Worm (Caenorhabditis elegans) whole organism, L1 larva: ENCODE results near the gene C27H5.12.
A peak's percentile ranks its signal among the peaks of the same experiment; 100 is the strongest.

Source experiments
- C16A3.4 ChIP-seq: fragments of 150-350 bp; optimal IDR thresholded peaks from 2 replicates; lab custom pipeline; 2014; ENCODE audit warnings: missing biosample characterization, missing genetic modification characterization
- C34B4.2 ChIP-seq: sonication (generic microtip); optimal IDR thresholded peaks from 2 replicates; lab custom pipeline; 2017; ENCODE audit warnings: mild to moderate bottlenecking, missing genetic modification characterization, missing compliant biosample characterization
- alr-1 ChIP-seq: fragments of 200-800 bp; sonication (Bioruptor generic); optimal IDR thresholded peaks from 2 replicates; lab custom pipeline; 2018; ENCODE audit warnings: borderline replicate concordance, mild to moderate bottlenecking, missing genetic modification characterization, missing compliant biosample characterization
- ceh-63 ChIP-seq: fragments of 200-800 bp; sonication (Bioruptor generic); optimal IDR thresholded peaks from 2 replicates; lab custom pipeline; 2018; ENCODE audit warnings: mild to moderate bottlenecking, missing genetic modification characterization, missing compliant biosample characterization
- ceh-88 ChIP-seq: fragments of 200-800 bp; sonication (Bioruptor generic); IDR thresholded peaks from 2 replicates; pipeline ENCODE4 v1.3.6; 2022; ENCODE audit warnings: missing genetic modification characterization, missing compliant biosample characterization
- ceh-90 ChIP-seq: sonication (generic microtip); optimal IDR thresholded peaks from 2 replicates; lab custom pipeline; 2016; ENCODE audit warnings: missing genetic modification characterization, missing compliant biosample characterization
- efl-1 ChIP-seq, 4 experiments: fragments of 150-350 bp; optimal IDR thresholded peaks in 3 of 4; peaks in 1 of 4; 1 replicate in 1 of 4; 2 replicates in 3 of 4; lab custom pipeline; 2014; ENCODE audit warnings: missing biosample characterization in 2 of 4, missing genetic modification characterization in 2 of 4, missing genetic modification reagents in 2 of 4
- egl-13 ChIP-seq: sonication (generic microtip); optimal IDR thresholded peaks from 2 replicates; lab custom pipeline; 2016; ENCODE audit warnings: missing genotype, missing genetic modification reagents, missing genetic modification characterization, missing compliant biosample characterization
- elt-2 ChIP-seq: sonication (generic microtip); optimal IDR thresholded peaks from 2 replicates; lab custom pipeline; 2016; ENCODE audit warnings: missing genetic modification characterization, mild to moderate bottlenecking, inconsistent platforms, missing compliant biosample characterization, missing genetic modification reagents
- ets-5 ChIP-seq: fragments of 200-800 bp; sonication (Bioruptor generic); IDR thresholded peaks from 2 replicates; pipeline ENCODE4 v1.3.6; 2022; ENCODE audit warnings: missing genetic modification characterization, missing compliant biosample characterization
- fkh-4 ChIP-seq: sonication (generic microtip); optimal IDR thresholded peaks from 2 replicates; lab custom pipeline; 2016; ENCODE audit warnings: missing compliant biosample characterization, missing genetic modification characterization, borderline replicate concordance
- fos-1 ChIP-seq: fragments of 150-350 bp; optimal IDR thresholded peaks from 2 replicates; lab custom pipeline; 2014; ENCODE audit warnings: missing biosample characterization, missing genetic modification characterization
- grh-1 ChIP-seq: fragments of 200-800 bp; sonication (Bioruptor generic); IDR thresholded peaks from 2 replicates; pipeline ENCODE4 v1.3.6; 2022; ENCODE audit warnings: missing genetic modification reagents, missing genetic modification characterization, missing compliant biosample characterization
- hlh-17 ChIP-seq: fragments of 200-800 bp; sonication (Bioruptor generic); optimal IDR thresholded peaks from 2 replicates; lab custom pipeline; 2018; ENCODE audit warnings: missing genetic modification characterization, mild to moderate bottlenecking, missing compliant biosample characterization, moderate library complexity, borderline replicate concordance
- hpl-2 ChIP-seq: fragments of 150-350 bp; optimal IDR thresholded peaks from 2 replicates; lab custom pipeline; 2014; ENCODE audit warnings: missing biosample characterization, missing genetic modification reagents, missing genetic modification characterization
- lin-13 ChIP-seq: fragments of 150-350 bp; optimal IDR thresholded peaks from 2 replicates; lab custom pipeline; 2014; ENCODE audit warnings: missing biosample characterization, missing genetic modification reagents, missing genetic modification characterization
- lin-14 ChIP-seq: fragments of 200-800 bp; sonication (Bioruptor generic); optimal IDR thresholded peaks from 2 replicates; lab custom pipeline; 2018; ENCODE audit warnings: mild to moderate bottlenecking, missing genetic modification characterization, moderate library complexity, missing compliant biosample characterization
- lin-15B ChIP-seq: fragments of 150-350 bp; sonication (generic microtip); optimal IDR thresholded peaks from 3 replicates; lab custom pipeline; 2014; ENCODE audit warnings: missing biosample characterization, missing genetic modification characterization
- lin-35 ChIP-seq, 2 experiments: fragments of 150-350 bp; optimal IDR thresholded peaks; 2 replicates each; lab custom pipeline; 2014; ENCODE audit warnings: missing biosample characterization in 2 of 2, missing genetic modification characterization in 2 of 2, missing genetic modification reagents in 2 of 2
- lin-39 ChIP-seq: fragments of 150-350 bp; optimal IDR thresholded peaks from 2 replicates; lab custom pipeline; 2014; ENCODE audit warnings: missing biosample characterization, missing genetic modification reagents, missing genetic modification characterization
- lir-3 ChIP-seq: sonication (generic microtip); optimal IDR thresholded peaks from 2 replicates; lab custom pipeline; 2016; ENCODE audit warnings: mild to moderate bottlenecking, missing genetic modification characterization, moderate library complexity, missing compliant biosample characterization; ENCODE audit not compliant: poor library complexity
- mdl-1 ChIP-seq, 2 experiments: fragments of 150-350 bp; optimal IDR thresholded peaks; 2 replicates each; lab custom pipeline; 2014 to 2017; ENCODE audit warnings: missing biosample characterization in 2 of 2, missing genetic modification characterization in 2 of 2, inconsistent platforms in 1 of 2
- nhr-11 ChIP-seq: fragments of 150-350 bp; optimal IDR thresholded peaks from 2 replicates; lab custom pipeline; 2014; ENCODE audit warnings: missing biosample characterization, missing genetic modification characterization
- nhr-12 ChIP-seq: sonication (generic microtip); optimal IDR thresholded peaks from 2 replicates; lab custom pipeline; 2017; ENCODE audit warnings: missing biosample characterization, missing genetic modification characterization
- nhr-19 ChIP-seq: fragments of 200-800 bp; sonication (Bioruptor generic); conservative IDR thresholded peaks from 2 replicates; pipeline ENCODE4 v1.3.6; 2022; ENCODE audit warnings: missing genetic modification characterization, missing compliant biosample characterization
- nhr-47 ChIP-seq: sonication (generic microtip); optimal IDR thresholded peaks from 2 replicates; lab custom pipeline; 2016; ENCODE audit warnings: mild to moderate bottlenecking, missing genetic modification characterization, moderate library complexity, missing compliant biosample characterization
- nhr-71 ChIP-seq: sonication (generic microtip); optimal IDR thresholded peaks from 2 replicates; lab custom pipeline; 2016; ENCODE audit warnings: mild to moderate bottlenecking, missing genetic modification characterization, moderate library complexity, missing compliant biosample characterization
- nhr-77 ChIP-seq: fragments of 150-350 bp; optimal IDR thresholded peaks from 2 replicates; lab custom pipeline; 2014; ENCODE audit warnings: missing biosample characterization, missing genetic modification characterization
- nhr-84 ChIP-seq: sonication (generic microtip); optimal IDR thresholded peaks from 2 replicates; lab custom pipeline; 2017; ENCODE audit warnings: missing biosample characterization, missing genetic modification characterization
- nhr-85 ChIP-seq: sonication (generic microtip); peaks from one replicate; lab custom pipeline; 2016; ENCODE audit warnings: missing genetic modification characterization, inconsistent platforms, missing compliant biosample characterization
- nhr-90 ChIP-seq: sonication (generic microtip); optimal IDR thresholded peaks from 2 replicates; lab custom pipeline; 2016; ENCODE audit warnings: mild to moderate bottlenecking, missing genetic modification characterization, missing compliant biosample characterization; ENCODE audit not compliant: poor library complexity
- pax-3 ChIP-seq: fragments of 200-800 bp; sonication (Bioruptor generic); optimal IDR thresholded peaks from 2 replicates; lab custom pipeline; 2018; ENCODE audit warnings: mild to moderate bottlenecking, missing genetic modification characterization, moderate library complexity, missing compliant biosample characterization
- pqm-1 ChIP-seq: sonication (generic microtip); optimal IDR thresholded peaks from 3 replicates; lab custom pipeline; 2017; ENCODE audit warnings: missing biosample characterization, missing genetic modification characterization
- snpc-4 ChIP-seq: fragments of 150-350 bp; optimal IDR thresholded peaks from 2 replicates; lab custom pipeline; 2014; ENCODE audit warnings: missing biosample characterization, missing genetic modification characterization
- snu-23 ChIP-seq: sonication (generic microtip); optimal IDR thresholded peaks from 2 replicates; lab custom pipeline; 2016; ENCODE audit warnings: missing genetic modification characterization, missing compliant biosample characterization
- sptf-1 ChIP-seq: fragments of 150-350 bp; optimal IDR thresholded peaks from 2 replicates; lab custom pipeline; 2014; ENCODE audit warnings: missing biosample characterization, missing genetic modification characterization
- tbx-2 ChIP-seq: sonication (generic microtip); optimal IDR thresholded peaks from 2 replicates; lab custom pipeline; 2016; ENCODE audit warnings: missing genetic modification characterization, missing compliant biosample characterization
- tlp-1 ChIP-seq: fragments of 150-350 bp; optimal IDR thresholded peaks from 2 replicates; lab custom pipeline; 2014; ENCODE audit warnings: missing biosample characterization, missing genetic modification characterization
- unc-130 ChIP-seq: fragments of 150-350 bp; optimal IDR thresholded peaks from 2 replicates; lab custom pipeline; 2017; ENCODE audit warnings: missing biosample characterization, missing genetic modification characterization, inconsistent platforms
- unc-30 ChIP-seq: sonication (generic microtip); optimal IDR thresholded peaks from 2 replicates; lab custom pipeline; 2017; ENCODE audit warnings: missing biosample characterization, missing genetic modification characterization
- unc-62 ChIP-seq: fragments of 150-350 bp; optimal IDR thresholded peaks from 2 replicates; lab custom pipeline; 2014; ENCODE audit warnings: missing biosample characterization, missing genetic modification reagents, missing genetic modification characterization
- unc-98 ChIP-seq: fragments of 200-800 bp; sonication (Bioruptor generic); IDR thresholded peaks from 2 replicates; pipeline ENCODE4 v1.3.6; 2022; ENCODE audit warnings: missing genetic modification characterization, missing compliant biosample characterization
- vab-15 ChIP-seq: sonication (generic microtip); optimal IDR thresholded peaks from 2 replicates; lab custom pipeline; 2017; ENCODE audit warnings: missing genotype, mild to moderate bottlenecking, missing genetic modification characterization, missing compliant biosample characterization
- xbp-1 ChIP-seq: sonication (generic microtip); optimal IDR thresholded peaks from 2 replicates; lab custom pipeline; 2016; ENCODE audit warnings: missing genetic modification characterization, missing compliant biosample characterization
- zag-1 ChIP-seq: fragments of 150-350 bp; optimal IDR thresholded peaks from 2 replicates; lab custom pipeline; 2014; ENCODE audit warnings: missing biosample characterization, missing genetic modification characterization
- zip-4 ChIP-seq: fragments of 200-800 bp; sonication (Bioruptor generic); optimal IDR thresholded peaks from 2 replicates; lab custom pipeline; 2018; ENCODE audit warnings: mild to moderate bottlenecking, missing genetic modification characterization, moderate library complexity, missing compliant biosample characterization
- ztf-11 ChIP-seq, 2 experiments: sonication (generic microtip); optimal IDR thresholded peaks; 2 replicates each; lab custom pipeline; 2016 to 2017; ENCODE audit warnings: missing genetic modification characterization in 2 of 2, missing biosample characterization in 1 of 2, missing compliant biosample characterization in 1 of 2

Gene C27H5.12

ce11 chrII:7204951-7205350, 43.5 kb upstream of the C27H5.12 start, which contains the start of gene srd-58:
srd-58 (minus strand) TSS chrII:7205051.
- no peak for TF ChIP-seq elt-2 (tag; lab: Kevin White, UChicago)
- TF ChIP-seq unc-62 (GFP tag; lab: Kevin White, UChicago): no peak
- no peak for TF ChIP-seq nhr-85 (tag; lab: Kevin White, UChicago)
- no peak for TF ChIP-seq nhr-11 (tag; lab: Kevin White, UChicago)
- TF ChIP-seq pqm-1 (tag; lab: Kevin White, UChicago): no peak

- TF ChIP-seq nhr-77 (no peak), ceh-88 (no peak), vab-15 (tag; lab: Kevin White, UChicago) (no peak), snpc-4 (tag; lab: Kevin White, UChicago) (no peak), grh-1 (GFP tag; lab: Robert Waterston, UW) (no peak)
Observed at ce11 chrII:7203110-7203509, 41.7 kb upstream of the C27H5.12 start, which contains the start of gene srd-56. srd-56 (minus strand) TSS chrII:7203210.

ce11 chrII:7200051-7200599, 38.7 kb upstream of the C27H5.12 start, which contains the start of gene pcrg-1:
pcrg-1 (plus strand) TSS chrII:7200549.
- TF ChIP-seq ceh-90 (tag; lab: Kevin White, UChicago) (no peak), lin-14 (GFP tag; lab: Kevin White, UChicago) (peak; percentile 86), C16A3.4 (tag; lab: Kevin White, UChicago) (peak; percentile 73), tlp-1 (tag; lab: Kevin White, UChicago) (no peak), egl-13 (tag; lab: Kevin White, UChicago) (peak; percentile 23), unc-130 (tag; lab: Kevin White, UChicago) (peak; percentile 24), lin-39 (tag; lab: Kevin White, UChicago) (peak; percentile 71), efl-1 (optimal IDR thresholded peaks at IDR 0.05; lab: Kevin White, UChicago) (peak; percentile 58 to 75), efl-1 (GFP tag; optimal IDR thresholded peaks at IDR 0.05 in 1 of 2; lab: Kevin White, UChicago) (peak; percentile 58 to 97), ets-5 (GFP tag; lab: Robert Waterston, UW) (no peak), zag-1 (tag; lab: Kevin White, UChicago) (no peak), hlh-17 (GFP tag; lab: Kevin White, UChicago) (no peak), nhr-71 (tag; lab: Kevin White, UChicago) (peak; percentile 89), fos-1 (tag; lab: Kevin White, UChicago) (peak; percentile 57), hpl-2 (GFP tag; lab: Kevin White, UChicago) (no peak), lin-13 (peak; percentile 64), ceh-63 (GFP tag; lab: Kevin White, UChicago) (peak; percentile 67), unc-98 (0 out of 2 replicates have a peak, but pooled peaks have one; percentile 9), sptf-1 (no peak), nhr-90 (tag; lab: Kevin White, UChicago) (peak; percentile 89), nhr-11 (tag; lab: Kevin White, UChicago) (no peak), lin-15B (tag; lab: Kevin White, UChicago) (no peak), grh-1 (GFP tag; lab: Robert Waterston, UW) (peak; percentile 77), alr-1 (tag; lab: Kevin White, UChicago) (no peak), snu-23 (GFP tag; lab: Kevin White, UChicago) (peak; percentile 82), C34B4.2 (tag; lab: Kevin White, UChicago) (no peak), mdl-1 (tag; optimal IDR thresholded peaks at IDR 0.05; lab: Kevin White, UChicago) (peak in 1 of 2 experiments; percentile 77), nhr-84 (tag; lab: Kevin White, UChicago) (no peak), tbx-2 (tag; lab: Kevin White, UChicago) (peak; percentile 83), xbp-1 (tag; lab: Kevin White, UChicago) (peak; percentile 76), lir-3 (tag; lab: Kevin White, UChicago) (peak; percentile 85), ztf-11 (tag; optimal IDR thresholded peaks at IDR 0.05; lab: Kevin White, UChicago) (peak in 1 of 2 experiments; percentile 76), nhr-47 (tag; lab: Kevin White, UChicago) (peak; percentile 90), fkh-4 (no peak), nhr-12 (tag; lab: Kevin White, UChicago) (no peak), pax-3 (peak; percentile 51), lin-35 (GFP tag; optimal IDR thresholded peaks at IDR 0.05; lab: Kevin White, UChicago) (peak; percentile 53 to 72), nhr-19 (GFP tag; lab: Robert Waterston, UW) (peak; percentile 93), zip-4 (GFP tag; lab: Kevin White, UChicago) (peak; percentile 73), snpc-4 (tag; lab: Kevin White, UChicago) (peak; percentile 99), unc-30 (tag; lab: Kevin White, UChicago) (no peak)
